Fruit fly (Drosophila melanogaster) whole organism, embryonic: ENCODE measurements around the gene CG32983.

Experiments
- Asciz ChIP-seq: fragments of 200-800 bp; sonication (Bioruptor generic); optimal IDR thresholded peaks from 2 replicates; lab custom pipeline; 2017; ENCODE audit warnings: missing biosample characterization, mild to moderate bottlenecking, missing genetic modification characterization, missing genetic modification reagents
- Blimp-1 ChIP-seq: fragments of 200-800 bp; sonication (Bioruptor generic); optimal IDR thresholded peaks from 3 replicates; lab custom pipeline; 2018; ENCODE audit warnings: missing biosample characterization, missing genetic modification characterization, mild to moderate bottlenecking, moderate library complexity, missing genetic modification reagents
- C15 ChIP-seq: fragments of 200-800 bp; sonication (Bioruptor generic); IDR thresholded peaks from 3 replicates; pipeline ENCODE4 v1.3.6; 2022; ENCODE audit warnings: missing biosample characterization, missing genetic modification characterization
- CG10209 ChIP-seq: fragments of 200-800 bp; sonication (Bioruptor generic); optimal IDR thresholded peaks from 3 replicates; lab custom pipeline; 2017; ENCODE audit warnings: missing biosample characterization, mild to moderate bottlenecking, missing genetic modification characterization, missing genetic modification reagents
- CG1233 ChIP-seq: fragments of 200-800 bp; sonication (Bioruptor generic); optimal IDR thresholded peaks from 4 replicates; lab custom pipeline; 2018; ENCODE audit warnings: missing biosample characterization, mild to moderate bottlenecking, missing genetic modification characterization
- CG12769 ChIP-seq: fragments of 200-800 bp; sonication (Bioruptor generic); optimal IDR thresholded peaks from 2 replicates; lab custom pipeline; 2019; ENCODE audit warnings: missing biosample characterization, mild to moderate bottlenecking, missing genetic modification characterization, moderate library complexity
- CG13894 ChIP-seq: fragments of 200-800 bp; sonication (Bioruptor generic); optimal IDR thresholded peaks from 3 replicates; lab custom pipeline; 2018; ENCODE audit warnings: missing biosample characterization, mild to moderate bottlenecking, missing genetic modification characterization, moderate library complexity
- CG1529 ChIP-seq: fragments of 200-800 bp; sonication (Bioruptor generic); optimal IDR thresholded peaks from 3 replicates; lab custom pipeline; 2018; ENCODE audit warnings: missing biosample characterization, missing genetic modification characterization
- CG17612 ChIP-seq: fragments of 200-800 bp; sonication (Bioruptor generic); IDR thresholded peaks from 2 replicates; pipeline ENCODE4 v1.3.6; 2022; ENCODE audit warnings: missing biosample characterization, missing genetic modification characterization
- CG30403 ChIP-seq: fragments of 200-800 bp; sonication (Bioruptor generic); optimal IDR thresholded peaks from 3 replicates; lab custom pipeline; 2016; ENCODE audit warnings: missing biosample characterization, missing genetic modification characterization
- CG3163 ChIP-seq: fragments of 200-800 bp; sonication (Bioruptor generic); optimal IDR thresholded peaks from 3 replicates; lab custom pipeline; 2016; ENCODE audit warnings: missing biosample characterization, missing genetic modification characterization
- CG32767 ChIP-seq: fragments of 200-800 bp; sonication (Bioruptor generic); IDR thresholded peaks from 2 replicates; pipeline ENCODE4 v1.3.6; 2022; ENCODE audit warnings: missing biosample characterization, missing genetic modification characterization
- CG33213 ChIP-seq: fragments of 200-800 bp; sonication (Bioruptor generic); optimal IDR thresholded peaks from 3 replicates; lab custom pipeline; 2016; ENCODE audit warnings: missing biosample characterization, missing genetic modification characterization
- CG3995 ChIP-seq: fragments of 200-800 bp; sonication (Bioruptor generic); optimal IDR thresholded peaks from 3 replicates; lab custom pipeline; 2016; ENCODE audit warnings: missing biosample characterization, missing genetic modification characterization
- CG4360 ChIP-seq: fragments of 200-800 bp; sonication (Bioruptor generic); IDR thresholded peaks from 2 replicates; pipeline ENCODE4 v1.3.6; 2022; ENCODE audit warnings: missing biosample characterization, missing genetic modification characterization
- CG6765 ChIP-seq: fragments of 200-800 bp; sonication (Bioruptor generic); optimal IDR thresholded peaks from 3 replicates; lab custom pipeline; 2017; ENCODE audit warnings: missing biosample characterization, mild to moderate bottlenecking, missing genetic modification characterization
- CG6813 ChIP-seq: fragments of 200-800 bp; sonication (Bioruptor generic); optimal IDR thresholded peaks from 2 replicates; lab custom pipeline; 2017; ENCODE audit warnings: missing biosample characterization, missing genetic modification characterization, mild to moderate bottlenecking, moderate library complexity, missing genetic modification reagents
- CG7745 ChIP-seq: fragments of 200-800 bp; sonication (Bioruptor generic); optimal IDR thresholded peaks from 2 replicates; lab custom pipeline; 2018; ENCODE audit warnings: missing biosample characterization, mild to moderate bottlenecking, missing genetic modification characterization, moderate library complexity
- CG8290 ChIP-seq, 3 experiments: fragments of 200-800 bp; sonication (Bioruptor generic); optimal IDR thresholded peaks; 2 replicates each; lab custom pipeline; 2016 to 2019; ENCODE audit warnings: missing biosample characterization in 3 of 3, missing genetic modification characterization in 3 of 3, mild to moderate bottlenecking in 2 of 3, moderate library complexity in 1 of 3
- CG9437 ChIP-seq: fragments of 200-800 bp; sonication (Bioruptor generic); optimal IDR thresholded peaks from 2 replicates; lab custom pipeline; 2018; ENCODE audit warnings: missing biosample characterization, mild to moderate bottlenecking, missing genetic modification characterization
- CG9876 ChIP-seq: fragments of 200-800 bp; sonication (Bioruptor generic); optimal IDR thresholded peaks from 2 replicates; lab custom pipeline; 2016; ENCODE audit warnings: missing biosample characterization, missing genetic modification characterization
- Chrac-16 ChIP-seq: fragments of 200-800 bp; sonication (Bioruptor generic); optimal IDR thresholded peaks from 3 replicates; lab custom pipeline; 2016; ENCODE audit warnings: missing biosample characterization, missing genetic modification characterization
- CkIIα-i1 ChIP-seq: fragments of 200-800 bp; sonication (Bioruptor generic); IDR thresholded peaks from 2 replicates; pipeline ENCODE4 v1.3.6; 2022; ENCODE audit warnings: missing biosample characterization, missing genetic modification characterization
- Drgx ChIP-seq: fragments of 200-800 bp; sonication (Bioruptor generic); IDR thresholded peaks from 2 replicates; pipeline ENCODE4 v1.3.6; 2022; ENCODE audit warnings: missing biosample characterization, missing genetic modification characterization
- HLH4C ChIP-seq: fragments of 200-800 bp; sonication (Bioruptor generic); IDR thresholded peaks from 3 replicates; pipeline ENCODE4 v1.3.6; 2022; ENCODE audit warnings: missing biosample characterization, missing genetic modification characterization; ENCODE audit not compliant: partially characterized antibody
- HmgD ChIP-seq: fragments of 200-800 bp; sonication (Bioruptor generic); optimal IDR thresholded peaks from 3 replicates; lab custom pipeline; 2016; ENCODE audit warnings: missing biosample characterization, missing genetic modification characterization
- Hsf ChIP-seq: fragments of 200-800 bp; sonication (Bioruptor generic); optimal IDR thresholded peaks from 3 replicates; lab custom pipeline; 2016; ENCODE audit warnings: missing biosample characterization, missing genetic modification characterization
- Jarid2 ChIP-seq: fragments of 200-800 bp; sonication (Bioruptor generic); optimal IDR thresholded peaks from 3 replicates; lab custom pipeline; 2017; ENCODE audit warnings: mild to moderate bottlenecking, missing biosample characterization, missing genetic modification reagents, missing genetic modification characterization
- Kr ChIP-seq: fragments of 200-800 bp; sonication (Bioruptor generic); optimal IDR thresholded peaks from 2 replicates; lab custom pipeline; 2017; ENCODE audit warnings: missing biosample characterization, mild to moderate bottlenecking, missing genetic modification characterization
- Lim3 ChIP-seq: fragments of 200-800 bp; sonication (Bioruptor generic); IDR thresholded peaks from 2 replicates; pipeline ENCODE4 v1.3.6; 2022; ENCODE audit warnings: missing biosample characterization, missing genetic modification characterization
- Med ChIP-seq: fragments of 200-800 bp; sonication (Bioruptor generic); peaks from one replicate; lab custom pipeline; 2016; ENCODE audit warnings: missing biosample characterization, missing genetic modification characterization, mild to moderate bottlenecking, inconsistent platforms, moderate library complexity
- Mrtf ChIP-seq: fragments of 200-800 bp; sonication (Bioruptor generic); IDR thresholded peaks from 3 replicates; pipeline ENCODE4 v1.3.6; 2022; ENCODE audit warnings: missing biosample characterization, missing genetic modification characterization
- Sox102F ChIP-seq: fragments of 200-800 bp; sonication (Bioruptor generic); optimal IDR thresholded peaks from 2 replicates; lab custom pipeline; 2018; ENCODE audit warnings: missing biosample characterization, mild to moderate bottlenecking, missing genetic modification characterization, moderate library complexity
- ara ChIP-seq: fragments of 200-800 bp; sonication (Bioruptor generic); IDR thresholded peaks from 2 replicates; pipeline ENCODE4 v1.3.6; 2022; ENCODE audit warnings: missing biosample characterization, missing genetic modification characterization
- cg ChIP-seq: fragments of 200-800 bp; sonication (Bioruptor generic); optimal IDR thresholded peaks from 3 replicates; lab custom pipeline; 2019; ENCODE audit warnings: missing biosample characterization, mild to moderate bottlenecking, missing genetic modification characterization, moderate library complexity
- chinmo ChIP-seq: fragments of 200-800 bp; sonication (Bioruptor generic); IDR thresholded peaks from 4 replicates; pipeline ENCODE4 v1.3.6; 2022; ENCODE audit warnings: missing biosample characterization, missing genetic modification characterization; ENCODE audit not compliant: partially characterized antibody
- h ChIP-seq: fragments of >200 bp; optimal IDR thresholded peaks from 2 replicates; lab custom pipeline; 2017
- lmd ChIP-seq: fragments of 200-800 bp; sonication (Bioruptor generic); IDR thresholded peaks from 2 replicates; pipeline ENCODE4 v1.3.6; 2022; ENCODE audit warnings: missing biosample characterization, missing genetic modification characterization
- otp ChIP-seq: fragments of 200-800 bp; sonication (Bioruptor generic); IDR thresholded peaks from 3 replicates; pipeline ENCODE4, ENCODE4 v1.3.6; 2022; ENCODE audit warnings: missing biosample characterization, missing genetic modification characterization
- phol ChIP-seq: fragments of 200-800 bp; sonication (Bioruptor generic); optimal IDR thresholded peaks from 3 replicates; lab custom pipeline; 2018; ENCODE audit warnings: missing biosample characterization, mild to moderate bottlenecking, missing genetic modification characterization, moderate library complexity
- ranshi ChIP-seq: fragments of 200-800 bp; sonication (Bioruptor generic); IDR thresholded peaks from 2 replicates; pipeline ENCODE4 v1.3.6; 2022; ENCODE audit warnings: missing biosample characterization, missing genetic modification characterization
- rib ChIP-seq: fragments of 200-800 bp; sonication (Bioruptor generic); IDR thresholded peaks from 2 replicates; pipeline ENCODE4 v1.3.6; 2022; ENCODE audit warnings: missing biosample characterization, missing genetic modification characterization
- salm ChIP-seq: fragments of 200-800 bp; sonication (Bioruptor generic); optimal IDR thresholded peaks from 2 replicates; lab custom pipeline; 2018; ENCODE audit warnings: missing biosample characterization, mild to moderate bottlenecking, missing genetic modification characterization
- sens ChIP-seq: fragments of 200-800 bp; sonication (Bioruptor generic); peaks from one replicate; lab custom pipeline; 2016; ENCODE audit warnings: missing biosample characterization, missing genetic modification characterization
- sim ChIP-seq: fragments of 200-800 bp; sonication (Bioruptor generic); IDR thresholded peaks from 2 replicates; pipeline ENCODE4 v1.3.6; 2022; ENCODE audit warnings: missing biosample characterization, missing genetic modification characterization
- sr ChIP-seq: fragments of 200-800 bp; sonication (Bioruptor generic); IDR thresholded peaks from 3 replicates; pipeline ENCODE4 v1.3.6; 2022; ENCODE audit warnings: missing biosample characterization, missing genetic modification characterization
- usp ChIP-seq: fragments of >200 bp; optimal IDR thresholded peaks from 2 replicates; lab custom pipeline; 2017; ENCODE audit warnings: missing biosample characterization, missing genetic modification characterization
- vfl ChIP-seq: fragments of 200-800 bp; sonication (Bioruptor generic); optimal IDR thresholded peaks from 2 replicates; lab custom pipeline; 2016; ENCODE audit warnings: missing biosample characterization, missing genetic modification characterization
- zf30C ChIP-seq: fragments of 200-800 bp; sonication (Bioruptor generic); optimal IDR thresholded peaks from 3 replicates; lab custom pipeline; 2018; ENCODE audit warnings: missing biosample characterization, mild to moderate bottlenecking, missing genetic modification characterization

CG32983 gene

DNA sequence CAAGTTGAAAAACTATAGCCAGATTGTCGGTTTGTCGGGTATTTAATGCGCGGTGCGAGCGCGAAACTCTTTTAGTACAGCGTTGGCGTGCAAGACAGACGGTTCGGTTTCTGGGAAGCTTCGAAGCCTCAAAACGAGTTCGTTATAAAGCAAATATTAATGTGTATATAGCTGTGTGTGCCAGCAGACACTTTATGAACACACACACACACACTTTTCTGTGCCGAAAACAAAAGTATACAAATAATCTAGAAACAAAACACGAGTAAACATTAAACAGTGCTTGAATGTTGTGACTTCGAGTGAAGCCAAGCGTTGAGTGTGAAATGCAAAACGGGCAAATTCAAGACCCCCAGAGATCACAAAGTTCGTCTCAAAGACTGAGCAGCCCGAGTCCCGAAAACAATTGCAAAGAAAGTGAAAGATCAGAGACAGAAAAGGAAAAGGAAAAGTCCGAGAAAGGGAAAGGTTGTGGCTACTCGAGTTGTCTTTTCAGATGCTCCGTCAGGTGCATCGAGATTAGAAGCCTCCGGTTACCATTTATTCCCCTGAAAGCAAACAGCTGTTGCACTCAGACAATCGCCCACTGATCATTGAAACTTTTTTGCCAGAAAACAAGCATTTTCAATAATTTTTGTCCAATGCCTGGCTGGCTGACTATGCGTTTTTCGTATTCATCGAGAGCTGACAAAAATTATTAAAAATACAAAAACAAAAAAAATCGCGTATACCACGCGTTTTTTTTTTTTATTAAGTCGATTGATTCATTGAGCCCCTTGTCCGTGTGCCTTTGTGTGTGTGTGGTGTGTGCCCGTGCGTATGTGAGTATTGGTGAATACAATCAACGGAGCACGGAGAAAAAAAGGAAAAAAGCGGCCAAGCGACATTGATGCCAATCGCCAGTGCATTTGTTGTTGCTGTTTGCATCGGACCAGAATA lies 33.3 kb downstream of the CG32983 start, which contains the start of gene CG34398:
Gene CG34398, plus strand, starts transcription at position 73 of the 939 bp plus-strand sequence.
- no peak for TF ChIP-seq Chrac-16
- TF ChIP-seq CkIIα-i1, result no peak
- TF ChIP-seq ara (GFP tag; lab: Robert Waterston, UW), result peak; percentile 40; the same call in 1 of the 2 replicates
- peak; percentile 30 for TF ChIP-seq CG13894 (tag; lab: Kevin White, UChicago)
- TF ChIP-seq phol (tag; lab: Kevin White, UChicago), result no peak
- TF ChIP-seq sim (GFP tag; lab: Robert Waterston, UW), result 0 out of 2 replicates have a peak, but pooled peaks have one; percentile 11
- TF ChIP-seq CG1529 (GFP tag; lab: Kevin White, UChicago), result no peak
- TF ChIP-seq C15 (GFP tag; lab: Robert Waterston, UW), result no peak
- no peak for TF ChIP-seq CG6765
- TF ChIP-seq CG8290 (GFP tag; optimal IDR thresholded peaks at IDR 0.05; lab: Kevin White, UChicago), result no peak
- TF ChIP-seq CG8290 (tag; optimal IDR thresholded peaks at IDR 0.05; lab: Kevin White, UChicago), result peak in 1 of 2 experiments; percentile 51
- TF ChIP-seq CG3995 (GFP tag; lab: Kevin White, UChicago), result peak; percentile 53
- TF ChIP-seq Med (GFP tag; lab: Kevin White, UChicago), result no peak
- TF ChIP-seq sr, result peak; percentile 61; the same call in 2 of the 3 replicates
- TF ChIP-seq zf30C (GFP tag; lab: Kevin White, UChicago), result no peak
- no peak for TF ChIP-seq CG9437 (GFP tag; lab: Kevin White, UChicago)
- TF ChIP-seq CG12769, result peak; percentile 3
- no peak for TF ChIP-seq Asciz (GFP tag; lab: Kevin White, UChicago)
- TF ChIP-seq otp (GFP tag; lab: Robert Waterston, UW), result 0 out of 3 replicates have a peak, but pooled peaks have one; percentile 30
- TF ChIP-seq lmd (GFP tag; lab: Robert Waterston, UW), result no peak
- TF ChIP-seq cg (GFP tag; lab: Kevin White, UChicago), result peak; percentile 28
- TF ChIP-seq Mrtf (GFP tag; lab: Robert Waterston, UW), result no peak
- TF ChIP-seq Kr (GFP tag; lab: Kevin White, UChicago), result no peak
- no peak for TF ChIP-seq CG4360
- TF ChIP-seq Lim3 (GFP tag; lab: Robert Waterston, UW), result no peak
- no peak for TF ChIP-seq CG17612 (GFP tag; lab: Robert Waterston, UW)
- no peak for TF ChIP-seq CG32767 (GFP tag; lab: Robert Waterston, UW)
- no peak for TF ChIP-seq salm (tag; lab: Kevin White, UChicago)
- TF ChIP-seq Hsf (GFP tag; lab: Kevin White, UChicago), result no peak
- no peak for TF ChIP-seq CG10209 (GFP tag; lab: Kevin White, UChicago)
- no peak for TF ChIP-seq rib (GFP tag; lab: Robert Waterston, UW)
- TF ChIP-seq CG1233 (GFP tag; lab: Kevin White, UChicago), result no peak
- TF ChIP-seq CG7745 (tag; lab: Kevin White, UChicago), result no peak
- no peak for TF ChIP-seq vfl
- no peak for TF ChIP-seq CG9876 (GFP tag; lab: Kevin White, UChicago)
- 0 out of 2 replicates have a peak, but pooled peaks have one; percentile 12 for TF ChIP-seq ranshi (GFP tag; lab: Robert Waterston, UW)
- TF ChIP-seq usp (GFP tag; lab: Kevin White, UChicago), result no peak
- TF ChIP-seq HmgD (GFP tag; lab: Kevin White, UChicago), result no peak
- TF ChIP-seq Drgx (GFP tag; lab: Robert Waterston, UW), result peak; percentile 45
- TF ChIP-seq sens, result peak; percentile 55
- TF ChIP-seq Sox102F (GFP tag; lab: Kevin White, UChicago), result no peak
- TF ChIP-seq HLH4C (GFP tag; lab: Robert Waterston, UW), result no peak
- no peak for TF ChIP-seq CG30403 (GFP tag; lab: Kevin White, UChicago)
- TF ChIP-seq CG6813 (GFP tag; lab: Kevin White, UChicago), result peak; percentile 2
- TF ChIP-seq h (lab: Kevin White, UChicago), result no peak
- TF ChIP-seq CG3163 (GFP tag; lab: Kevin White, UChicago), result no peak
- peak; percentile 80 for TF ChIP-seq Jarid2 (GFP tag; lab: Kevin White, UChicago)
- peak; percentile 68; the same call in 2 of the 4 replicates for TF ChIP-seq chinmo
- TF ChIP-seq Blimp-1 (GFP tag; lab: Kevin White, UChicago), result peak; percentile 66
- no peak for TF ChIP-seq CG33213 (GFP tag; lab: Kevin White, UChicago)
